Worm (Caenorhabditis elegans): ENCODE results near the gene mfsd-12.

mfsd-12 gene

DNA sequence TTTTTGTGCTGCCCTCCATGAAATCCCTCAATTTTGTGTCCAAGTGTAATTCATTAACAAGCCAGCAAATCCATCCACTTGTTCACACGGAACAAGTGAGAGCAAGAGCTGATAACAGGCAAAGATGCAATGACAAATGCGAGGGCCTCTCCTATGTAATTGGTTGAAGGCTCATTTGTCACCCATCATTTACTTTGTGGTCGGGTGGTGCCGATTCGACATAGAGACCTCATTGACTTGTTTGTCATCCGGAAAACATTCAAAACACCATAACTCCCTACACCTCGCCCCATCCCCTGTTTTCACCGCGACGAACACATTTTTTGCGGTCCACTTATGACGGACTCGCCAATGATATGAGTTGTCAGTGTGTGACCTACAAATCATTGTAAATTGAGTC, 16.5 kb upstream of the mfsd-12 start:
- TF ChIP-seq unc-130 (GFP tag; optimal IDR thresholded peaks at IDR 0.05) = no peak
- no peak for TF ChIP-seq K12H6.12 (tag; optimal IDR thresholded peaks at IDR 0.05)
- no peak for TF ChIP-seq mes-4 (tag; optimal IDR thresholded peaks at IDR 0.05)
- no peak for TF ChIP-seq lin-35 (GFP tag; optimal IDR thresholded peaks at IDR 0.05)
- TF ChIP-seq bed-1 (GFP tag; IDR thresholded peaks at IDR 0.05) = 0 out of 2 replicates have a peak, but pooled peaks have one; percentile 55
- no peak for TF ChIP-seq nhr-90 (tag; optimal IDR thresholded peaks at IDR 0.05)
- no peak for TF ChIP-seq F49E8.2 (tag; optimal IDR thresholded peaks at IDR 0.05; ENCODE audit: insufficient read depth)
- no peak for TF ChIP-seq attf-6 (GFP tag; IDR thresholded peaks at IDR 0.05)
- TF ChIP-seq ztf-26 (tag; optimal IDR thresholded peaks at IDR 0.05) = no peak

ce11 chrX:4652950-4653349, 14.9 kb upstream of the mfsd-12 start:
- TF ChIP-seq Y67H2A.10 (GFP tag; conservative IDR thresholded peaks at IDR 0.05) (no peak), F55B11.4 (tag; optimal IDR thresholded peaks at IDR 0.05; ENCODE audit: borderline replicate concordance, insufficient read depth) (no peak), egl-44 (GFP tag; IDR thresholded peaks at IDR 0.05) (no peak), unc-130 (GFP tag; optimal IDR thresholded peaks at IDR 0.05) (no peak), snpc-4 (GFP tag; optimal IDR thresholded peaks at IDR 0.05) (no peak), snpc-4 (tag; optimal IDR thresholded peaks at IDR 0.05) (no peak), hrde-1 (tag; optimal IDR thresholded peaks at IDR 0.05; ENCODE audit: borderline replicate concordance) (no peak), die-1 (tag; optimal IDR thresholded peaks at IDR 0.05) (no peak), ceh-91 (GFP tag; IDR thresholded peaks at IDR 0.05) (no peak), lsl-1 (GFP tag; optimal IDR thresholded peaks at IDR 0.05) (no peak), repo-1 (tag; optimal IDR thresholded peaks at IDR 0.05) (no peak), C06A6.2 (GFP tag; conservative IDR thresholded peaks at IDR 0.05) (no peak)

- TF ChIP-seq Y56A3A.18 (GFP tag; IDR thresholded peaks at IDR 0.05) (no peak), nhr-179 (tag; optimal IDR thresholded peaks at IDR 0.05) (no peak), K12H6.12 (tag; optimal IDR thresholded peaks at IDR 0.05) (no peak), gei-17 (GFP tag; optimal IDR thresholded peaks at IDR 0.05) (no peak), F22D6.2 (tag; optimal IDR thresholded peaks at IDR 0.05) (no peak)
These were observed 13.8 kb upstream of the mfsd-12 start, which contains the start of gene ceh-1 for ce11 chrX:4654057-4654456. Gene ceh-1, minus strand, starts transcription at chrX:4654157.

DNA sequence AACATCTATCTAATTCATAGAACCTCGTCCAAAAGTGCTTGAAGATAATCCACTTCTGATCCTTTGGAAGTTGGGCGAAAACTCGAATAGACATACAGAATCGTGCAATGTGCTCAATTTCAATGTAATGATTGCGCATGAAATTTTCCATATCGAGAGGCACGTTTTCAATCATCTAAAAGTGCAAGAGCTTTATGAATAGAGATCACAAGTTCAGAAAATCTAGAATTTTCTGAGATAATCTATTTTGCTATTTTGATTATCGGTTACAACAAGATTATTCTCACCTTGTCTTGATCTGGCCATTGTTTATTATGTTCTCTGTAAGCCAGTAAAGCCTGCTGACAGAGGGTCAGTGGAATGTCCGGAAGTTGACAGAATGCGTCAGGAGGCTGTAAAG, 10.3 kb upstream of the mfsd-12 start:
- TF ChIP-seq madf-6 (GFP tag; IDR thresholded peaks at IDR 0.05) (no peak), sdz-38 (tag; optimal IDR thresholded peaks at IDR 0.05) (no peak), F39B2.1 (GFP tag; IDR thresholded peaks at IDR 0.05) (no peak), die-1 (tag; optimal IDR thresholded peaks at IDR 0.05) (no peak), lsy-27 (tag; optimal IDR thresholded peaks at IDR 0.05; ENCODE audit: borderline replicate concordance, insufficient read depth) (no peak), cebp-1 (GFP tag; IDR thresholded peaks at IDR 0.05) (no peak), cebp-1 (tag; optimal IDR thresholded peaks at IDR 0.05) (no peak)

DNA sequence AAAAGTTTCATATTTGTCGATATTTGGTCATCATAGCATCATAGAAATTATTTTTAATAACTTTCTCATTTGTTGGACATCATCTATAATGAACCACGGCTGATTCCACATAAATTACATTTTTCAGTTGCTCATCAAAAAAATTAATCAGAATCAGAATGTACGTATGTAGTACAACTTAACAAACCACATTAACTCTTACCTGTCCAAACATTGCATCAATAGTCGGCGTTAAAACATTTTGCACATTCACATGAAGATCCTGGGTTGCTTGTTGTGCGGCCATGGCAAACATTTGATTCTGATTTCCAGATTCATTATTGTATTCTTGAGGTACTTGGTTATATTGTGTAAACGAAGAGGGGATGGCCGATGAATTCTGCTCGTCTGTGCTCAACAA, 9.6 kb upstream of the mfsd-12 start:
- TF ChIP-seq K12H6.12 (tag; optimal IDR thresholded peaks at IDR 0.05) (no peak), attf-6 (GFP tag; IDR thresholded peaks at IDR 0.05) (no peak), D2030.7 (GFP tag; IDR thresholded peaks at IDR 0.05) (no peak), mcd-1 (GFP tag; IDR thresholded peaks at IDR 0.05) (no peak), nhr-179 (tag; optimal IDR thresholded peaks at IDR 0.05) (no peak), lir-1 (GFP tag; conservative IDR thresholded peaks at IDR 0.05) (no peak), fkh-3 (tag; optimal IDR thresholded peaks at IDR 0.05) (no peak), mes-4 (tag; optimal IDR thresholded peaks at IDR 0.05) (no peak), ztf-26 (tag; optimal IDR thresholded peaks at IDR 0.05) (no peak), Y67H2A.10 (GFP tag; conservative IDR thresholded peaks at IDR 0.05) (no peak)
